Fruit fly (Drosophila melanogaster) whole organism, wandering third instar larva: ENCODE measurements around the gene vnd.

Source experiments
- Hr83 ChIP-seq: fragments of 200-300 bp; sonication (Bioruptor generic); optimal IDR thresholded peaks from 2 replicates; lab custom pipeline; 2016; ENCODE audit warnings: missing biosample characterization, mild to moderate bottlenecking, missing genetic modification characterization, moderate library complexity; ENCODE audit not compliant: poor library complexity, severe bottlenecking
- Vsx2 ChIP-seq: fragments of 200-300, 225-300 bp; sonication (Bioruptor generic); optimal IDR thresholded peaks from 2 replicates; lab custom pipeline; 2018; ENCODE audit warnings: missing biosample characterization, missing genetic modification characterization; ENCODE audit not compliant: partially characterized antibody
- dsf ChIP-seq: sonication (Bioruptor generic); optimal IDR thresholded peaks from 2 replicates; lab custom pipeline; 2016; ENCODE audit warnings: missing biosample characterization, missing genetic modification characterization, borderline replicate concordance
- foxo ChIP-seq, 2 experiments: fragments of 200-800 bp; sonication (Bioruptor generic); optimal IDR thresholded peaks; 2 replicates in 1 of 2; 3 replicates in 1 of 2; lab custom pipeline; 2016 to 2017; ENCODE audit warnings: missing biosample characterization in 2 of 2, missing genetic modification characterization in 2 of 2
- pan ChIP-seq: fragments of >200 bp; optimal IDR thresholded peaks from 2 replicates; lab custom pipeline; 2017
- psq ChIP-seq: fragments of 200-800 bp; sonication (Bioruptor generic); optimal IDR thresholded peaks from 3 replicates; lab custom pipeline; 2017; ENCODE audit warnings: missing biosample characterization, mild to moderate bottlenecking, missing genetic modification characterization, moderate library complexity

DNA sequence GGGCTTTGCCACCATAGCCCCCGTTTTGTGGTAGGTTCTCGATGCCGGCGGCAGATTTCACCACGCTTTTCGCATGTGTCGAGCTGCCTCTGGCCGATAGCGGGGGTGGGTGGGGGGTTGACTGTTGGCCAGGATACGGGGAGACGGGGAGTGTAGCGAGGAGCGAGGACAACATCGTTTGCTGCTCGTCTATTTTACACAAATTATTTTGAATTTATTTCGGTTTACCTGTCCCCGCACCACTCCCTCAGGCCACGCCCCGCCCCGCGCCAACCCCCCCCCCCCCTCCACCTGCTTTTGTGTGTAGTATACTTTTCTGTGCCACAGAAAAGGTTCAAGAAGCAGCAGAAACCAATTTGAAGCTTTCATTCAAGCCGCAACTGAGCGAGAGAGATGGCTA is 39.9 kb upstream of the vnd start:
- TF ChIP-seq psq (GFP tag; lab: Kevin White, UChicago) (no peak), Hr83 (GFP tag; lab: Kevin White, UChicago) (no peak), foxo (GFP tag; optimal IDR thresholded peaks at IDR 0.05; lab: Kevin White, UChicago) (no peak), pan (lab: Kevin White, UChicago) (no peak), Vsx2 (GFP tag; lab: Kevin White, UChicago) (no peak), dsf (no peak)
